Worm (Caenorhabditis elegans) whole organism, young adult: ENCODE measurements around the gene F35E8.7.

Experiments
- C17E4.6 ChIP-seq: fragments of 200-800 bp; sonication (Bioruptor generic); IDR thresholded peaks from 2 replicates; pipeline ENCODE4 v1.3.6; 2022; ENCODE audit warnings: missing genetic modification reagents, missing genetic modification characterization, missing compliant biosample characterization
- F22D6.2 ChIP-seq: sonication (generic microtip); optimal IDR thresholded peaks from 2 replicates; lab custom pipeline; 2016; ENCODE audit warnings: mild to moderate bottlenecking, missing genetic modification characterization, missing compliant biosample characterization
- F23B12.7 ChIP-seq: sonication (generic microtip); optimal IDR thresholded peaks from 2 replicates; lab custom pipeline; 2017; ENCODE audit warnings: missing genetic modification characterization, mild to moderate bottlenecking, missing compliant biosample characterization, antibody characterized with exemption, moderate library complexity; ENCODE audit not compliant: insufficient read depth
- F39B2.1 ChIP-seq: fragments of 200-800 bp; sonication (Bioruptor generic); IDR thresholded peaks from 2 replicates; pipeline ENCODE4 v1.3.6; 2022; ENCODE audit warnings: missing genetic modification reagents, missing genetic modification characterization, missing compliant biosample characterization
- F52B5.7 ChIP-seq: sonication (generic microtip); optimal IDR thresholded peaks from 2 replicates; lab custom pipeline; 2016; ENCODE audit warnings: mild to moderate bottlenecking, missing genetic modification characterization, missing compliant biosample characterization
- F55B11.4 ChIP-seq: sonication (generic microtip); optimal IDR thresholded peaks from 2 replicates; lab custom pipeline; 2016; ENCODE audit warnings: missing compliant biosample characterization, missing genetic modification characterization, borderline replicate concordance; ENCODE audit not compliant: insufficient read depth
- T26A5.8 ChIP-seq: sonication (generic microtip); optimal IDR thresholded peaks from 2 replicates; lab custom pipeline; 2016; ENCODE audit warnings: missing genetic modification characterization, missing compliant biosample characterization
- Y53F4B.3 ChIP-seq: fragments of 200-800 bp; sonication (Bioruptor generic); IDR thresholded peaks from 2 replicates; pipeline ENCODE4 v1.3.6; 2022; ENCODE audit warnings: missing genetic modification reagents, missing genetic modification characterization, missing compliant biosample characterization
- Y67H2A.10 ChIP-seq: fragments of 200-800 bp; sonication (Bioruptor generic); conservative IDR thresholded peaks from 2 replicates; pipeline ENCODE4 v1.3.6; 2022; ENCODE audit warnings: missing genetic modification reagents, missing genetic modification characterization, missing compliant biosample characterization
- ama-1 ChIP-seq, 3 experiments: fragments of 150-350 bp in 1 of 3; sonication (generic microtip) in 2 of 3; optimal IDR thresholded peaks; 2 replicates each; lab custom pipeline; 2014 to 2018; ENCODE audit warnings: missing biosample characterization in 2 of 3, missing genetic modification characterization in 2 of 3, missing genetic modification reagents in 2 of 3
- aptf-2 ChIP-seq: fragments of 200-800 bp; sonication (Bioruptor generic); conservative IDR thresholded peaks from 2 replicates; pipeline ENCODE4 v1.3.6; 2022; ENCODE audit warnings: missing genetic modification reagents, missing genetic modification characterization, missing compliant biosample characterization
- aptf-3 ChIP-seq: fragments of 200-800 bp; sonication (Bioruptor generic); IDR thresholded peaks from 2 replicates; pipeline ENCODE4 v1.3.6; 2022; ENCODE audit warnings: missing genetic modification characterization, missing compliant biosample characterization
- bed-1 ChIP-seq: fragments of 200-800 bp; sonication (Bioruptor generic); IDR thresholded peaks from 2 replicates; pipeline ENCODE4 v1.3.6; 2022; ENCODE audit warnings: missing genetic modification reagents, missing genetic modification characterization, missing compliant biosample characterization
- ccch-3 ChIP-seq: fragments of 200-800 bp; sonication (Bioruptor generic); optimal IDR thresholded peaks from 2 replicates; lab custom pipeline; 2018; ENCODE audit warnings: mild to moderate bottlenecking, missing genetic modification characterization, missing compliant biosample characterization
- cebp-1 ChIP-seq, 2 experiments: fragments of 200-800 bp in 1 of 2; sonication (Bioruptor generic) in 1 of 2; sonication (generic microtip) in 1 of 2; IDR thresholded peaks in 1 of 2; optimal IDR thresholded peaks in 1 of 2; 2 replicates each; pipeline versions ENCODE4 v1.3.6 to Lab custom; 2017 to 2022; ENCODE audit warnings: missing compliant biosample characterization in 2 of 2, missing genetic modification characterization in 2 of 2, mild to moderate bottlenecking in 1 of 2, missing genetic modification reagents in 1 of 2, moderate library complexity in 1 of 2
- cebp-2 ChIP-seq: fragments of 200-800 bp; sonication (Bioruptor generic); IDR thresholded peaks from 2 replicates; pipeline ENCODE4 v1.3.6; 2022; ENCODE audit warnings: missing genetic modification characterization, missing compliant biosample characterization
- ceh-27 ChIP-seq: fragments of 200-800 bp; sonication (Bioruptor generic); optimal IDR thresholded peaks from 2 replicates; lab custom pipeline; 2018; ENCODE audit warnings: mild to moderate bottlenecking, missing genetic modification characterization, moderate library complexity, missing compliant biosample characterization
- ceh-79 ChIP-seq: sonication (generic microtip); optimal IDR thresholded peaks from 2 replicates; lab custom pipeline; 2017; ENCODE audit warnings: mild to moderate bottlenecking, missing genetic modification characterization, missing compliant biosample characterization
- dox-1 ChIP-seq: fragments of 200-800 bp; sonication (Bioruptor generic); IDR thresholded peaks from 2 replicates; pipeline ENCODE4 v1.3.6; 2022; ENCODE audit warnings: missing genetic modification reagents, missing genetic modification characterization, missing compliant biosample characterization
- dpff-1 ChIP-seq: sonication (generic microtip); optimal IDR thresholded peaks from 2 replicates; lab custom pipeline; 2017; ENCODE audit warnings: mild to moderate bottlenecking, missing genetic modification characterization, missing compliant biosample characterization
- efl-1 ChIP-seq: fragments of 150-350 bp; optimal IDR thresholded peaks from 2 replicates; lab custom pipeline; 2014; ENCODE audit warnings: missing biosample characterization, missing genetic modification reagents, missing genetic modification characterization
- ekl-4 ChIP-seq: fragments of 200-800 bp; sonication (Bioruptor generic); IDR thresholded peaks from 2 replicates; pipeline ENCODE4 v1.3.6; 2022; ENCODE audit warnings: missing genetic modification reagents, missing genetic modification characterization, missing compliant biosample characterization
- hmg-20 ChIP-seq: fragments of 200-800 bp; sonication (Bioruptor generic); IDR thresholded peaks from 2 replicates; pipeline ENCODE4 v1.3.6; 2022; ENCODE audit warnings: missing genetic modification reagents, missing genetic modification characterization, missing compliant biosample characterization
- hsf-1 ChIP-seq: fragments of 200-800 bp; sonication (Bioruptor generic); IDR thresholded peaks from 2 replicates; pipeline ENCODE4 v1.3.6; 2022; ENCODE audit warnings: missing genetic modification reagents, missing genetic modification characterization, missing compliant biosample characterization
- lir-1 ChIP-seq: fragments of 200-800 bp; sonication (Bioruptor generic); conservative IDR thresholded peaks from 2 replicates; pipeline ENCODE4 v1.3.6; 2022; ENCODE audit warnings: missing genetic modification reagents, missing genetic modification characterization, missing compliant biosample characterization
- lsy-27 ChIP-seq: sonication (generic microtip); optimal IDR thresholded peaks from 2 replicates; lab custom pipeline; 2017; ENCODE audit warnings: missing genetic modification characterization, mild to moderate bottlenecking, missing compliant biosample characterization, antibody characterized with exemption, missing genotype, borderline replicate concordance; ENCODE audit not compliant: insufficient read depth
- madf-3 ChIP-seq: fragments of 200-800 bp; sonication (Bioruptor generic); IDR thresholded peaks from 2 replicates; pipeline ENCODE4 v1.3.6; 2022; ENCODE audit warnings: missing genetic modification reagents, missing genetic modification characterization, missing compliant biosample characterization
- madf-6 ChIP-seq: fragments of 200-800 bp; sonication (Bioruptor generic); IDR thresholded peaks from 2 replicates; pipeline ENCODE4 v1.3.6; 2022; ENCODE audit warnings: missing genetic modification reagents, missing genetic modification characterization, missing compliant biosample characterization
- nfya-2 ChIP-seq: fragments of 200-800 bp; sonication (Bioruptor generic); IDR thresholded peaks from 2 replicates; pipeline ENCODE4 v1.3.6; 2022; ENCODE audit warnings: missing genetic modification reagents, missing genetic modification characterization, missing compliant biosample characterization
- nhr-120 ChIP-seq: fragments of 200-800 bp; sonication (Bioruptor generic); IDR thresholded peaks from 2 replicates; pipeline ENCODE4 v1.3.6; 2022; ENCODE audit warnings: missing genetic modification characterization, missing compliant biosample characterization
- nhr-27 ChIP-seq: fragments of 200-800 bp; sonication (Bioruptor generic); optimal IDR thresholded peaks from 2 replicates; lab custom pipeline; 2018; ENCODE audit warnings: mild to moderate bottlenecking, missing genetic modification characterization, moderate library complexity, missing compliant biosample characterization
- nhr-80 ChIP-seq: sonication (generic microtip); optimal IDR thresholded peaks from 2 replicates; lab custom pipeline; 2016; ENCODE audit warnings: missing genetic modification characterization, missing compliant biosample characterization
- pha-4 ChIP-seq: fragments of 150-350 bp; sonication (generic microtip); optimal IDR thresholded peaks from 2 replicates; lab custom pipeline; 2014; ENCODE audit warnings: missing biosample characterization, missing genetic modification reagents, missing genetic modification characterization
- somi-1 ChIP-seq: fragments of 200-800 bp; sonication (Bioruptor generic); optimal IDR thresholded peaks from 2 replicates; lab custom pipeline; 2018; ENCODE audit warnings: mild to moderate bottlenecking, missing genetic modification characterization, missing compliant biosample characterization
- tbp1 ChIP-seq: fragments of 200-800 bp; sonication (Bioruptor generic); optimal IDR thresholded peaks from 2 replicates; lab custom pipeline; 2018; ENCODE audit warnings: mild to moderate bottlenecking, missing genetic modification characterization, missing compliant biosample characterization
- tlf-1 ChIP-seq: fragments of 200-800 bp; sonication (Bioruptor generic); optimal IDR thresholded peaks from 2 replicates; lab custom pipeline; 2018; ENCODE audit warnings: mild to moderate bottlenecking, missing genetic modification characterization, missing compliant biosample characterization
- unc-130 ChIP-seq: sonication (generic microtip); optimal IDR thresholded peaks from 2 replicates; lab custom pipeline; 2016; ENCODE audit warnings: missing genetic modification reagents, missing genetic modification characterization, missing compliant biosample characterization
- ztf-18 ChIP-seq: sonication (generic microtip); optimal IDR thresholded peaks from 2 replicates; lab custom pipeline; 2016; ENCODE audit warnings: missing genotype, mild to moderate bottlenecking, missing genetic modification characterization, missing compliant biosample characterization
- ztf-26 ChIP-seq: sonication (generic microtip); optimal IDR thresholded peaks from 2 replicates; lab custom pipeline; 2017; ENCODE audit warnings: missing genetic modification characterization, missing compliant biosample characterization

Gene F35E8.7

ce11 chrV:15915919-15916318 lies 2.1 kb downstream of the F35E8.7 start, which contains the start of gene gst-38:
gst-38 (minus strand) TSS chrV:15916070.
- TF ChIP-seq nhr-80 (peak; percentile 82), cebp-1 (GFP tag; IDR thresholded peaks at IDR 0.05; lab: Robert Waterston, UW) (peak; percentile 86), cebp-1 (tag; optimal IDR thresholded peaks at IDR 0.05; lab: Kevin White, UChicago) (peak; percentile 93), lsy-27 (no peak)

DNA sequence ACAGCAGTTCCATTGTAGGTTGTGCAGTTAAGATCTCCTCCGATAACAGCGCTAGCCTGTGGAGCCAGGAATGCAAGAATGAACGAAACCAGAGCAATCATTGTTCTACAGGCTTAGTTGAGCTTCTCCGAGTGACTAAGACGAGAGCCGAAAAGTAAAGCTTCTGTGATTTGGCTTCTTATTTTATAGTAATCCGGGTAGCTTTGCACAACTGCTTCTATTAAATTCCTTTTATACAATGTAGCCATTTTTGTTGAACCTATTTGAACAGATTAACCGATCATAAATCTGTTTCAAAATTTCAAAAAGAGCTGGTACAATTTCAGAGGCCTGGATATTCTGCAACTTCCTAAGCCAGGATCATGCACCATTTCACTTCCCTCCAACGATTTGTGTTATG lies 3.6 kb downstream of the F35E8.7 start, which contains the start of gene F35E8.9:
Gene F35E8.9 (minus strand): TSS at position 101 of the 400 bp plus-strand sequence.
- TF ChIP-seq nfya-2 (no peak), F23B12.7 (no peak), ekl-4 (no peak), F22D6.2 (tag; lab: Kevin White, UChicago) (no peak), dpff-1 (tag; lab: Kevin White, UChicago) (no peak), hmg-20 (GFP tag; lab: Robert Waterston, UW) (no peak), lsy-27 (no peak)
- TF ChIP-seq, all 124 proteins: peak for 0

DNA sequence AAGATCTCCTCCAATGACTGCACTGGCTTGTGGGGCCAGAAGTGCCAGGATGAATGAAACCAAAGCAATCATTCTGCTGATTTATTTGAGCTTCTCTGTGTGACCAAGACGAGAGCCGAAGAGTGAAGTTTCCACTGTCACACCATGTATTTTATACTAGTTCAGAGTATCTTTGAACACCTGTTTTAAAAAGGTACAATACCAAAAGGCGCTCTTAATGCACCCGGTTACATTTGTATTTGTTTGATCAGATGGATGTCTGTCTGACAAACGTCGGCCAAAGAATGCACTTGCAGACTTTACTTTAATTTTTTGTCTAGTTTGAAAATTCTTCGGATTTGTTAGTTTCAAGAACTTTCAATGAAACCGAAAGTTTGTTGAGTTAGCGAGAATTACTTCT lies 6.5 kb downstream of the F35E8.7 start, which contains the start of gene F35E8.10:
Gene F35E8.10 (minus strand): TSS at position 101 of the 400 bp plus-strand sequence.
- TF ChIP-seq nhr-120 (GFP tag; lab: Robert Waterston, UW) (no peak), dpff-1 (tag; lab: Kevin White, UChicago) (no peak), madf-3 (no peak), Y53F4B.3 (no peak), tbp1 (GFP tag; lab: Kevin White, UChicago) (no peak), unc-130 (GFP tag; lab: Kevin White, UChicago) (no peak), C17E4.6 (GFP tag; lab: Robert Waterston, UW) (no peak), cebp-2 (no peak), hmg-20 (GFP tag; lab: Robert Waterston, UW) (no peak), ceh-79 (tag; lab: Kevin White, UChicago) (no peak), tlf-1 (GFP tag; lab: Kevin White, UChicago) (no peak), F52B5.7 (tag; lab: Kevin White, UChicago) (no peak), lir-1 (no peak), nhr-27 (tag; lab: Kevin White, UChicago) (no peak), madf-6 (GFP tag; lab: Robert Waterston, UW) (no peak), bed-1 (no peak), dox-1 (GFP tag; lab: Robert Waterston, UW) (no peak), hsf-1 (no peak)
- TF ChIP-seq, all 124 proteins: peak for 0

DNA sequence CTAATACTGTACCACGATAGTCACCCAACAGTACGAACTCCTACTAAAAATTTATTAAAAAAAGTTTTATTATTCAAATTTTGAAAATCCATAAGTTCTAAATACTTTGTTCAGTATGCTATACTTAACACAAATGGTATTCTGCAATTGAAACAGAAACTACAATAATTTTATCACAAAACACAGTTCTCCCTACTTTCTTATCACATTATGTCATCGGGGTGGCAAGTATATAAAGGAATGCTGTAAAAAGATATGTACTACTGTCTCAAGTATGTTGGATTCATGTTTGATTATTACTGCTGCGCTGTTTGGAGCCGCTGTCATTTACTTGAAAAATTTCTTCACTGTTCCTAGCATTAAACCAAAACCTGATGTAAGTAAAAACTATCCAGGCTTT lies 7.3 kb downstream of the F35E8.7 start, which contains the start of gene cdr-1:
Gene cdr-1 (plus strand): TSS at position 208 of the 400 bp plus-strand sequence.
- TF ChIP-seq T26A5.8 (tag; lab: Kevin White, UChicago) = no peak
- no peak for TF ChIP-seq ztf-18 (tag; lab: Kevin White, UChicago)
- TF ChIP-seq F55B11.4 (tag; lab: Kevin White, UChicago) = no peak
- TF ChIP-seq F52B5.7 (tag; lab: Kevin White, UChicago) = no peak

DNA sequence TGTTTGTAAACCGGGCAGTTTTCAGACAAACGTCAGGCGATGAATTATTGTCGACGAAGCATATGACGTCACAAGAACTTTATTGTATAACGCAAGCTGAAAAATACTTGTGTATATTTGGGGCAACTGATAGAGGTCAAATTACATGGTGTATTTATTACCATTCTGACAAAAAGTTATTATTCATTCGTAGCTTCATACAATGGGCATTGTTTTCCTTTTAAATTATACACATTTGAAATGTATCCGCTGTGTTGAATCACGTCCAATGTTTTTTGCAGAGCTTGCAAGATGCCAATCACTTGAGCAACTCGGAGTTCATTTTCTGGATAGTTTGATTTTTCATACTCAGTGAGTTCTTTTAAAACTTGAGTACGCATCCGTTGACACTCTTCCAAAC lies 9.2 kb downstream of the F35E8.7 start, which contains the start of gene F35E8.13:
Gene F35E8.13 (plus strand): TSS at position 301 of the 400 bp plus-strand sequence.
- no peak for TF ChIP-seq aptf-2 (GFP tag; lab: Robert Waterston, UW)
- no peak for TF ChIP-seq ztf-26 (tag; lab: Kevin White, UChicago)
- no peak for TF ChIP-seq pha-4
- no peak for TF ChIP-seq Y67H2A.10
- TF ChIP-seq nhr-27 (tag; lab: Kevin White, UChicago) = no peak
- no peak for TF ChIP-seq hsf-1
- TF ChIP-seq bed-1 = no peak
- no peak for TF ChIP-seq ama-1 (optimal IDR thresholded peaks at IDR 0.05; lab: Kevin White, UChicago)
- no peak for TF ChIP-seq ama-1 (GFP tag; optimal IDR thresholded peaks at IDR 0.05; lab: Kevin White, UChicago)
- no peak for TF ChIP-seq efl-1 (GFP tag; lab: Kevin White, UChicago)
- no peak for TF ChIP-seq somi-1 (GFP tag; lab: Kevin White, UChicago)
- TF ChIP-seq ceh-27 (GFP tag; lab: Kevin White, UChicago) = no peak
- no peak for TF ChIP-seq F39B2.1 (GFP tag; lab: Robert Waterston, UW)
- no peak for TF ChIP-seq aptf-3 (GFP tag; lab: Robert Waterston, UW)
- no peak for TF ChIP-seq ccch-3 (GFP tag; lab: Kevin White, UChicago)
- TF ChIP-seq, all 124 proteins: peak for 0
